Fruit fly (Drosophila melanogaster) whole organism, embryonic: ENCODE measurements around the gene CG10418.

Experiments used
- CG10979 ChIP-seq: fragments of 200-800 bp; sonication (Bioruptor generic); optimal IDR thresholded peaks from 2 replicates; lab custom pipeline; 2018; ENCODE audit warnings: missing biosample characterization, mild to moderate bottlenecking, missing genetic modification characterization, moderate library complexity
- CG4730 ChIP-seq: fragments of 200-800 bp; sonication (Bioruptor generic); IDR thresholded peaks from 2 replicates; pipeline ENCODE4 v1.3.6; 2022; ENCODE audit warnings: missing biosample characterization, missing genetic modification characterization
- Sox100B ChIP-seq: fragments of 200-800 bp; sonication (Bioruptor generic); optimal IDR thresholded peaks from 3 replicates; lab custom pipeline; 2018; ENCODE audit warnings: missing biosample characterization, mild to moderate bottlenecking, missing genetic modification characterization

DNA sequence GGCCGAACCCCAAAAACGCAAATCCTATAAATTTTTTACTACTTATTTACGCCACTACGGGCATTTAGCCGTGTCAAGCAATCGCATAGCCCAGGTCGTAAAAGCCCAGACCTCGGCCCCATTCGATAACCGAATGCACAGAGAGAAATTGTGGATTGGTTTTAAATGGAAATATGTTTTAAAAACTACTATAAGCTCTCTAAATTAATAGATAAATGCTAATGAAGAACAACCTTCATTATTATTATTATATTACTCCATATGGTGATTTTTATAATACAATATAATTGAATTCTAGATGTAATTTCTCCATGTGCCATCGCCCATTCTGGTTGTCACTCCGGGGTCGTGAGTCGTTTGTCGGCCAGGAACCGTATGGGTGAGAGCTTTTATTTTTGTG, 30.6 kb upstream of the CG10418 start:
- no peak for TF ChIP-seq CG4730 (GFP tag; lab: Robert Waterston, UW)
- no peak for TF ChIP-seq Sox100B (GFP tag; lab: Kevin White, UChicago)
- TF ChIP-seq CG10979 (tag; lab: Kevin White, UChicago) = no peak
